Fruit fly (Drosophila melanogaster): ENCODE measurements around the gene Alp1.

The Alp1 gene

dm6 chr3L:21433098-21433497 lies 11.5 kb downstream of the Alp1 start, which contains the start of the genes barc and Aef1 (continued):
- peak; percentile 91 for TF ChIP-seq chn (GFP tag; optimal IDR thresholded peaks at IDR 0.05)
- peak; percentile 85 for TF ChIP-seq vvl (GFP tag; IDR thresholded peaks at IDR 0.05)
- peak; percentile 81 for TF ChIP-seq Side (GFP tag; optimal IDR thresholded peaks at IDR 0.05)
- TF ChIP-seq CG10366 (GFP tag; IDR thresholded peaks at IDR 0.05) = peak; percentile 84
- TF ChIP-seq ftz-f1 (GFP tag; optimal IDR thresholded peaks at IDR 0.05) = peak; percentile 47
- TF ChIP-seq stc (GFP tag; IDR thresholded peaks at IDR 0.05) = no peak
- no peak for TF ChIP-seq Kr (GFP tag; optimal IDR thresholded peaks at IDR 0.05)
- peak; percentile 87 for TF ChIP-seq CG33213 (GFP tag; optimal IDR thresholded peaks at IDR 0.05)
- TF ChIP-seq CG12299 (tag; optimal IDR thresholded peaks at IDR 0.05) = peak; percentile 50
- TF ChIP-seq Adf1 (GFP tag; IDR thresholded peaks at IDR 0.05) = peak; percentile 45
- TF ChIP-seq Blimp-1 (GFP tag; optimal IDR thresholded peaks at IDR 0.05) = peak; percentile 71
- peak; percentile 87 for TF ChIP-seq zfh1 (GFP tag; IDR thresholded peaks at IDR 0.05)
- peak; percentile 76 for TF ChIP-seq Meics (GFP tag; optimal IDR thresholded peaks at IDR 0.05)
- TF ChIP-seq CG18262 (tag; optimal IDR thresholded peaks at IDR 0.05) = peak; percentile 81
- no peak for TF ChIP-seq z (GFP tag; IDR thresholded peaks at IDR 0.05)
- TF ChIP-seq CoRest (tag; optimal IDR thresholded peaks at IDR 0.05) = peak; percentile 93
- TF ChIP-seq CG11504 (tag; optimal IDR thresholded peaks at IDR 0.05) = no peak
- TF ChIP-seq Bteb2 (GFP tag; optimal IDR thresholded peaks at IDR 0.05) = peak; percentile 74
- TF ChIP-seq CG12769 (tag; optimal IDR thresholded peaks at IDR 0.05) = peak; percentile 68
- TF ChIP-seq CG4360 (GFP tag; IDR thresholded peaks at IDR 0.05) = no peak
- no peak for TF ChIP-seq lbe (GFP tag; optimal IDR thresholded peaks at IDR 0.05)
- TF ChIP-seq CG18011 (GFP tag; optimal IDR thresholded peaks at IDR 0.05) = peak; percentile 34
- peak; percentile 82 for TF ChIP-seq Camta (GFP tag; optimal IDR thresholded peaks at IDR 0.05)
- TF ChIP-seq pan (optimal IDR thresholded peaks at IDR 0.05) = no peak
- peak in 1 of 2 experiments; percentile 85 for TF ChIP-seq pan (GFP tag; optimal IDR thresholded peaks at IDR 0.05 in 1 of 2, IDR thresholded peaks at IDR 0.05 in 1 of 2)
- no peak for TF ChIP-seq grn (GFP tag; optimal IDR thresholded peaks at IDR 0.05)
- TF ChIP-seq vfl (GFP tag; optimal IDR thresholded peaks at IDR 0.05) = peak; percentile 83
- peak; percentile 77 for TF ChIP-seq ems (GFP tag; optimal IDR thresholded peaks at IDR 0.05)
- TF ChIP-seq gem (tag; optimal IDR thresholded peaks at IDR 0.05) = peak; percentile 93
- peak; percentile 87 for TF ChIP-seq CG12155 (GFP tag; optimal IDR thresholded peaks at IDR 0.05)
- peak; percentile 96 for TF ChIP-seq CG9932 (GFP tag; IDR thresholded peaks at IDR 0.05)
- TF ChIP-seq CG16863 (GFP tag; optimal IDR thresholded peaks at IDR 0.05) = peak; percentile 71
- TF ChIP-seq h (optimal IDR thresholded peaks at IDR 0.05) = no peak
- TF ChIP-seq CG13775 (GFP tag; optimal IDR thresholded peaks at IDR 0.05) = peak; percentile 90
- peak; percentile 69; the same call in 2 of the 3 replicates for TF ChIP-seq CG3726 (GFP tag; IDR thresholded peaks at IDR 0.05)
- peak; percentile 63; the same call in 1 of the 2 replicates for TF ChIP-seq wdn (GFP tag; IDR thresholded peaks at IDR 0.05)
- peak; percentile 92 for TF ChIP-seq HmgZ (tag; optimal IDR thresholded peaks at IDR 0.05)
- peak; percentile 49; the same call in 1 of the 2 replicates for TF ChIP-seq tna (GFP tag; IDR thresholded peaks at IDR 0.05; ENCODE audit: partially characterized antibody)
- TF ChIP-seq zen (tag; optimal IDR thresholded peaks at IDR 0.05) = peak; percentile 86
- TF ChIP-seq Sry-β (GFP tag; optimal IDR thresholded peaks at IDR 0.05) = peak; percentile 58
- TF ChIP-seq Hand (GFP tag; optimal IDR thresholded peaks at IDR 0.05) = no peak
- TF ChIP-seq HLH4C (GFP tag; IDR thresholded peaks at IDR 0.05; ENCODE audit: partially characterized antibody) = peak; percentile 87
- TF ChIP-seq CG4404 (GFP tag; IDR thresholded peaks at IDR 0.05) = peak; percentile 95
- no peak for TF ChIP-seq Eip74EF (GFP tag; optimal IDR thresholded peaks at IDR 0.05)
- TF ChIP-seq fd3F (GFP tag; optimal IDR thresholded peaks at IDR 0.05) = peak; percentile 80
- TF ChIP-seq CG14965 (GFP tag; optimal IDR thresholded peaks at IDR 0.05; ENCODE audit: borderline replicate concordance) = no peak
- TF ChIP-seq CG17612 (GFP tag; IDR thresholded peaks at IDR 0.05) = peak; percentile 65
- peak; percentile 79 for TF ChIP-seq CG33557 (GFP tag; optimal IDR thresholded peaks at IDR 0.05)
- TF ChIP-seq Bgb (GFP tag; IDR thresholded peaks at IDR 0.05; ENCODE audit: partially characterized antibody) = peak; percentile 82
- TF ChIP-seq kni (GFP tag; optimal IDR thresholded peaks at IDR 0.05) = no peak
- peak; percentile 69; the same call in 2 of the 3 replicates for TF ChIP-seq jigr1 (GFP tag; IDR thresholded peaks at IDR 0.05)

Measured in whole organism, embryonic.